Fruit fly (Drosophila melanogaster): ENCODE measurements around the gene Lk.

Gene Lk

DNA sequence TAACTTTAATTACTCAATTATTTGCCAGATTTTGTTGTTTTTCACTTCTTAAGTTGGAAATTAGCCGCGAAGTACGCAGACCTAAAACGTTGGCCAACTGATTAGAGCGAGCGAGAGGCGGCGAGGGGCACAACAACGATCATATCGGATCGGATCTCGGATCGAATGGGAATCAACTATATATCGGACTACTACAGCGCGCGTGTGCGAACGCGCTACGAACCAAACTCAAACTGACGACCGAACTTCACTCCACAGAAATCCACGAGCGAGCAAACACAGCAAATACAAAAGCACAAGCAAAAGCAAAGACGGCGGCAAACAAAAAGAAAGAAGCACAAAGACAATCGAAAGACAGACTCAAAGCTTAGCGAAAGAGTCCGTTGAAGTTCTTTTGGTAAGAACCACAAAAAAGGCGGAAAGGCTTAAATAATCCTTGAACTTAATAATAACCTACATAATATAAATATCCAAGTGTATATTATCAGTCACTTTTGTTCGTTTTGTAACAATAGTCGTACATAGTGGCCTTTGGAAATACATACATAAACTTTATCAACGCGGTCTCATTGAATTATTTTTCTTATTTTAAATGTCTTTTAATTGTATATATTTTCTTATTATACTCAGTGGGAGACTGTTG lies 24.4 kb downstream of the Lk start, which contains the start of the genes bbg and CG43246 (continued):
- no peak for TF ChIP-seq h (optimal IDR thresholded peaks at IDR 0.05)
- no peak for TF ChIP-seq dmrt11E (tag; optimal IDR thresholded peaks at IDR 0.05)
- no peak for TF ChIP-seq fu2 (GFP tag; optimal IDR thresholded peaks at IDR 0.05)
- no peak for TF ChIP-seq CG10209 (GFP tag; optimal IDR thresholded peaks at IDR 0.05)
- no peak for TF ChIP-seq al (GFP tag; IDR thresholded peaks at IDR 0.05)
- no peak for TF ChIP-seq CG4730 (GFP tag; IDR thresholded peaks at IDR 0.05)
- 0 out of 2 replicates have a peak, but pooled peaks have one; percentile 40 for TF ChIP-seq NFAT (GFP tag; IDR thresholded peaks at IDR 0.05)
- TF ChIP-seq MBD-R2 (GFP tag; IDR thresholded peaks at IDR 0.05), result no peak
- TF ChIP-seq CG15269 (tag; optimal IDR thresholded peaks at IDR 0.05), result peak; percentile 37
- no peak for TF ChIP-seq jumu (GFP tag; optimal IDR thresholded peaks at IDR 0.05)
- TF ChIP-seq cg (GFP tag; optimal IDR thresholded peaks at IDR 0.05), result no peak
- no peak for TF ChIP-seq Sry-δ (GFP tag; optimal IDR thresholded peaks at IDR 0.05)
- TF ChIP-seq trem (tag; optimal IDR thresholded peaks at IDR 0.05), result no peak
- TF ChIP-seq CG10321 (GFP tag; IDR thresholded peaks at IDR 0.05), result no peak
- peak; percentile 59 for TF ChIP-seq Ets65A (GFP tag)
- peak; percentile 90 for TF ChIP-seq Jarid2 (GFP tag; optimal IDR thresholded peaks at IDR 0.05)
- TF ChIP-seq sna (GFP tag; IDR thresholded peaks at IDR 0.05; ENCODE audit: partially characterized antibody), result no peak
- TF ChIP-seq CG10274 (GFP tag; optimal IDR thresholded peaks at IDR 0.05), result no peak
- peak; percentile 2 for TF ChIP-seq CG17385 (GFP tag; optimal IDR thresholded peaks at IDR 0.05)
- no peak for TF ChIP-seq Elba2 (GFP tag; optimal IDR thresholded peaks at IDR 0.05)
- TF ChIP-seq gfzf (GFP tag; optimal IDR thresholded peaks at IDR 0.05), result no peak
- TF ChIP-seq CG18262 (tag; optimal IDR thresholded peaks at IDR 0.05), result no peak
- TF ChIP-seq CG4820 (GFP tag; optimal IDR thresholded peaks at IDR 0.05), result no peak
- TF ChIP-seq Dbx (GFP tag; IDR thresholded peaks at IDR 0.05), result no peak
- TF ChIP-seq ro (GFP tag; IDR thresholded peaks at IDR 0.05), result no peak
- TF ChIP-seq exex (tag; optimal IDR thresholded peaks at IDR 0.05), result no peak
- TF ChIP-seq luna (GFP tag; optimal IDR thresholded peaks at IDR 0.05), result no peak
- TF ChIP-seq ken (GFP tag; IDR thresholded peaks at IDR 0.05), result no peak
- no peak for TF ChIP-seq gcm (GFP tag; optimal IDR thresholded peaks at IDR 0.05)
- TF ChIP-seq sisA (GFP tag; IDR thresholded peaks at IDR 0.05), result no peak
- TF ChIP-seq tx (GFP tag; optimal IDR thresholded peaks at IDR 0.05), result no peak
- TF ChIP-seq CG30431 (GFP tag; optimal IDR thresholded peaks at IDR 0.05), result no peak
- no peak for TF ChIP-seq Dek (tag; optimal IDR thresholded peaks at IDR 0.05)
- no peak for TF ChIP-seq HLH4C (GFP tag; IDR thresholded peaks at IDR 0.05; ENCODE audit: partially characterized antibody)
- no peak for TF ChIP-seq bab2 (GFP tag; optimal IDR thresholded peaks at IDR 0.05)
- no peak for TF ChIP-seq CG12391 (tag; optimal IDR thresholded peaks at IDR 0.05)
- TF ChIP-seq CG9797 (GFP tag; optimal IDR thresholded peaks at IDR 0.05), result no peak
- TF ChIP-seq CG5180 (GFP tag; optimal IDR thresholded peaks at IDR 0.05), result peak; percentile 96
- no peak for TF ChIP-seq mam (GFP tag; optimal IDR thresholded peaks at IDR 0.05)
- no peak for TF ChIP-seq B-H1 (GFP tag; IDR thresholded peaks at IDR 0.05)
- TF ChIP-seq ara (GFP tag; IDR thresholded peaks at IDR 0.05), result no peak
- TF ChIP-seq gsb-n (tag; optimal IDR thresholded peaks at IDR 0.05), result no peak
- TF ChIP-seq CG13287 (GFP tag; IDR thresholded peaks at IDR 0.05; ENCODE audit: partially characterized antibody), result 0 out of 2 replicates have a peak, but pooled peaks have one; percentile 16
- TF ChIP-seq CG32532 (GFP tag; IDR thresholded peaks at IDR 0.05), result no peak
- no peak for TF ChIP-seq CG15696 (tag; optimal IDR thresholded peaks at IDR 0.05)
- no peak for TF ChIP-seq org-1 (GFP tag; optimal IDR thresholded peaks at IDR 0.05)
- no peak for TF ChIP-seq ewg (GFP tag; optimal IDR thresholded peaks at IDR 0.05)
- no peak for TF ChIP-seq Tbp (GFP tag; optimal IDR thresholded peaks at IDR 0.05)
- no peak for TF ChIP-seq CG5953 (GFP tag; IDR thresholded peaks at IDR 0.05)
- no peak for TF ChIP-seq CG11504 (tag; optimal IDR thresholded peaks at IDR 0.05)
- TF ChIP-seq B-H2 (GFP tag; optimal IDR thresholded peaks at IDR 0.05), result peak; percentile 28
